Worm (Caenorhabditis elegans) whole organism, midembryonic: ENCODE measurements around the gene C14B1.3.
A peak's percentile ranks its signal among the peaks of the same experiment; 100 is the strongest.

ENCODE experiments used
- T22C8.4 ChIP-seq: fragments of 200-800 bp; sonication (Bioruptor generic); IDR thresholded peaks from 2 replicates; pipeline ENCODE4 v1.3.6; 2022; ENCODE audit warnings: missing genetic modification characterization, missing compliant biosample characterization
- cog-1 ChIP-seq: sonication (generic microtip); optimal IDR thresholded peaks from 2 replicates; lab custom pipeline; 2016; ENCODE audit warnings: missing genetic modification characterization, missing compliant biosample characterization
- flt-1 ChIP-seq: fragments of 200-800 bp; sonication (Bioruptor generic); IDR thresholded peaks from 2 replicates; pipeline ENCODE4 v1.3.6; 2022; ENCODE audit warnings: missing genetic modification characterization, missing compliant biosample characterization
- klf-2 ChIP-seq: fragments of 200-800 bp; sonication (Bioruptor generic); conservative IDR thresholded peaks from 2 replicates; pipeline ENCODE4 v1.3.6; 2022; ENCODE audit warnings: missing genetic modification reagents, missing genetic modification characterization, missing compliant biosample characterization
- med-1 ChIP-seq: sonication (generic microtip); optimal IDR thresholded peaks from 2 replicates; lab custom pipeline; 2017; ENCODE audit warnings: missing genetic modification characterization, mild to moderate bottlenecking, missing compliant biosample characterization, antibody characterized with exemption, missing genetic modification reagents; ENCODE audit not compliant: insufficient read depth
- ref-1 ChIP-seq: fragments of 200-800 bp; sonication (Bioruptor generic); conservative IDR thresholded peaks from 2 replicates; pipeline ENCODE4 v1.3.6; 2022; ENCODE audit warnings: missing genetic modification reagents, missing genetic modification characterization, missing compliant biosample characterization
- tab-1 ChIP-seq: fragments of 200-800 bp; sonication (Bioruptor generic); IDR thresholded peaks from 2 replicates; pipeline ENCODE4 v1.3.6; 2022; ENCODE audit warnings: missing genetic modification characterization, missing compliant biosample characterization
- ztf-23 ChIP-seq: fragments of 200-800 bp; sonication (Bioruptor generic); IDR thresholded peaks from 2 replicates; pipeline ENCODE4 v1.3.6; 2022; ENCODE audit warnings: missing genetic modification reagents, missing genetic modification characterization, missing compliant biosample characterization
- ztf-29 ChIP-seq: fragments of 200-800 bp; sonication (Bioruptor generic); IDR thresholded peaks from 2 replicates; pipeline ENCODE4 v1.3.6; 2022; ENCODE audit warnings: missing genetic modification reagents, missing genetic modification characterization, missing compliant biosample characterization

The C14B1.3 gene

DNA sequence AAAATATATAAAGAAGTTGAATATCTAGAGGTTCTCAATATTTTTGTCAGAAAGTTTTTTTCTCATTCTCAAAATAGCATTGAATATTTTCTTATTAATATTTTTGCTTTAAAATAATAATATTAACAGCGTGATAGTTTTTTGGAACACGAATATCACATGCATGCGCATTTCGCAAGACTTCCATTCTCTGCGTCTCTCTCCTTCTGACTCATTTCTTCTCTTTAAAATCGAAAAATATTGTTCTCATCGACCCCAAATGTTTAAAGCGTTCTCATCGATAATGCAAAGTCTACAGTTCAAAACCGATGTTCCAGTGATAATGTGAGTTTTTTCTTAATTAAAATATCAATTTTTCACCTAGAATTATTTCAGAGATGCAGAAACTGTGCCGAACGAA is at the start of gene C14B1.3:
Gene C14B1.3 (plus strand): TSS at position 168 of the 400 bp plus-strand sequence.
- TF ChIP-seq tab-1 (GFP tag; lab: Robert Waterston, UW) (no peak), med-1 (no peak), cog-1 (tag; lab: Kevin White, UChicago) (no peak), flt-1 (GFP tag; lab: Robert Waterston, UW) (no peak), ztf-29 (GFP tag; lab: Robert Waterston, UW) (no peak), ref-1 (no peak), klf-2 (GFP tag; lab: Robert Waterston, UW) (no peak), ztf-23 (no peak), T22C8.4 (no peak)

DNA sequence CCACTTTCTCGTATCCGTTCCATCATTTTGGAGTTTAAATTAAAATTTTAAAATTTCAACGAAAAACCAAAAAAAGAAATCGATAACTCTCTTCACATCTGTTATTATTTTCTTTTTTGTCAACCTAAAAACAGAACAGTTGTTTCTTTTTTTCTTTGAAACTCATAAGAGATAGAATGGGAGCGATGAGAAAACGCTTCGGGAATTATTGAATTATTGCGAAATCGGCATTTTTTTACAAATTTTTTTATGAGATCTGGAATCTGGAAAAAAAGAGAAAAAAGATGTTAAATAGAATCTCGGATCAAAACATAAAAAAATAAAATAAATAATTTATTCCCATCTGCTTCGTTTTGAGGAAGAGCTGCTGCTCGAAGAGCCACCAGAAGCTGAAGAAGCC is 45.9 kb upstream of the C14B1.3 start, which contains the start of gene C46F11.5:
Gene C46F11.5 (minus strand): TSS at position 128 of the 400 bp plus-strand sequence.
- no peak for TF ChIP-seq tab-1 (GFP tag; lab: Robert Waterston, UW)
- no peak for TF ChIP-seq ztf-23
- TF ChIP-seq med-1: no peak
- TF ChIP-seq klf-2 (GFP tag; lab: Robert Waterston, UW): no peak
- TF ChIP-seq T22C8.4: no peak
- TF ChIP-seq ztf-29 (GFP tag; lab: Robert Waterston, UW): no peak
- no peak for TF ChIP-seq cog-1 (tag; lab: Kevin White, UChicago)
- no peak for TF ChIP-seq flt-1 (GFP tag; lab: Robert Waterston, UW)
- no peak for TF ChIP-seq ref-1

DNA sequence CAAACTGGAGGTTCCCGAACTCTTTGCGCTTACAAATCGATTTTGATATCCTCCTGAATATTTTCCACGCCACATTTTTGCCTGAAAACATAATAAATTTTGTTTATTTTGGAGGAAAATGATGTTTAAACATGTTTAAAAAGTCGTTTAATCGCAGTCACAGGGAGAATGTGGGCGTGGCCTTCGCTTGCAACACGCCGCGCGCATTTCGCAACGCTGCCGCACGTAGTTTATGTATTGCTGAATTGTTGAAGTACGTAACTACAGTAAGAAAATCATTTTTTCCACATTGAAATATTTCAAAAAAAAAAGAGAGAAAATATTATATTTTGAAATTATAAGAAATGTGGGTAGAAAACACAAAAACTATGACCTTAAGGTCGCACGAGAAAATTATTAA is 39.1 kb upstream of the C14B1.3 start, which contains the start of gene C46F11.4:
Gene C46F11.4 (minus strand): TSS at position 81 of the 400 bp plus-strand sequence.
- TF ChIP-seq flt-1 (GFP tag; lab: Robert Waterston, UW): peak; percentile 93
- TF ChIP-seq T22C8.4: peak; percentile 84
- TF ChIP-seq cog-1 (tag; lab: Kevin White, UChicago): peak; percentile 79
- peak; percentile 94 for TF ChIP-seq ztf-23
- peak; percentile 94 for TF ChIP-seq tab-1 (GFP tag; lab: Robert Waterston, UW)
- TF ChIP-seq med-1: peak; percentile 97
- peak; percentile 89 for TF ChIP-seq klf-2 (GFP tag; lab: Robert Waterston, UW)
- peak; percentile 86 for TF ChIP-seq ztf-29 (GFP tag; lab: Robert Waterston, UW)
- peak; percentile 65; the same call in 1 of the 2 replicates for TF ChIP-seq ref-1

- TF ChIP-seq med-1 (no peak), flt-1 (GFP tag; lab: Robert Waterston, UW) (no peak), klf-2 (GFP tag; lab: Robert Waterston, UW) (no peak), ztf-29 (GFP tag; lab: Robert Waterston, UW) (no peak), ztf-23 (no peak), ref-1 (no peak), cog-1 (tag; lab: Kevin White, UChicago) (no peak), T22C8.4 (no peak), tab-1 (GFP tag; lab: Robert Waterston, UW) (no peak)
Measured at ce11 chrIII:3670336-3670735, 33.0 kb upstream of the C14B1.3 start, which contains the start of gene C46F11.6. Gene C46F11.6, minus strand, starts transcription at chrIII:3670436.

DNA sequence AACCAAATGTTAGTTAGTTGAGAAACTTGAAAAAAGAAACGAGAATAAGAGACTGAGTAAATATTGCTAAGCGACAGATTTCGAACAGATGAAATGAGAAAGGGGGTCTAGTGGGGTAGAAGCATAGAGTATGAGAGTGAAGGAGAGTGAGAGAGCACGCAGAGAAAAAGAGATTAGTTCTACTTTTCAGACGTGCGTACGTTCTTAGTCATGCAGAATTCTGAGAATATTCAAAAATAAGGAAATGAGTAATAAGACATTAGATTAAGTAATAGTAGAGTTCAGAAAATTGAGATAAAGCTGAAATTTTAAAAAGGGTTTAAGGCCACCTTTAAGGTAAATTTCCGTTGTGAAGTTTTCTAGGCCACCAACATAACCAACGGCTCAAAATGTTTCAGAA is 32.4 kb upstream of the C14B1.3 start:
- TF ChIP-seq med-1 (no peak), ztf-29 (GFP tag; lab: Robert Waterston, UW) (no peak), T22C8.4 (no peak), flt-1 (GFP tag; lab: Robert Waterston, UW) (no peak), ref-1 (no peak)

DNA sequence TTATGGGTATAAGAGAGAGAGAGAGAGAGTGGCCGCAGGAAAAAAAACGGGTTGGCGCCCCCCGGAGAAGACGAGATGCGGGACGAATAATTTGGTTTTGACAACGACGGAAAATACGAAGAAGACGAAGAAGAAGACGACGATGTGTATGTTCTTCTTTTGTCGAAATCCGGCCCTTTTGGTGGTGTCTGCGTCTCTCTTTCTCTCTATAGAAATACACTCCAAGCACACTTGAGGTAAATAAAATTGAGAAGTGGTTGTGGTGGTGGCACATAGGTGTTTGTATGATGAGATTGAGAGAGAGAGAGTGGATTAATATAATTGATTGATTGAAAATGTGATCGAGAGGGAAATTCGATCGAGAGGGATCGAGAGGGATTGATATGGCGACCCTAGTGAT is 30.5 kb upstream of the C14B1.3 start:
- TF ChIP-seq klf-2 (GFP tag; lab: Robert Waterston, UW) (no peak), ztf-23 (no peak), T22C8.4 (no peak), med-1 (no peak), ref-1 (no peak), tab-1 (GFP tag; lab: Robert Waterston, UW) (no peak), flt-1 (GFP tag; lab: Robert Waterston, UW) (no peak), ztf-29 (GFP tag; lab: Robert Waterston, UW) (no peak), cog-1 (tag; lab: Kevin White, UChicago) (no peak)

ce11 chrIII:3674149-3674548 is 29.2 kb upstream of the C14B1.3 start:
- TF ChIP-seq cog-1 (tag; lab: Kevin White, UChicago): no peak
- no peak for TF ChIP-seq ztf-29 (GFP tag; lab: Robert Waterston, UW)
- no peak for TF ChIP-seq flt-1 (GFP tag; lab: Robert Waterston, UW)
- TF ChIP-seq ref-1: no peak
- no peak for TF ChIP-seq T22C8.4
- TF ChIP-seq klf-2 (GFP tag; lab: Robert Waterston, UW): no peak
- no peak for TF ChIP-seq ztf-23
- TF ChIP-seq tab-1 (GFP tag; lab: Robert Waterston, UW): no peak
- TF ChIP-seq med-1: no peak

DNA sequence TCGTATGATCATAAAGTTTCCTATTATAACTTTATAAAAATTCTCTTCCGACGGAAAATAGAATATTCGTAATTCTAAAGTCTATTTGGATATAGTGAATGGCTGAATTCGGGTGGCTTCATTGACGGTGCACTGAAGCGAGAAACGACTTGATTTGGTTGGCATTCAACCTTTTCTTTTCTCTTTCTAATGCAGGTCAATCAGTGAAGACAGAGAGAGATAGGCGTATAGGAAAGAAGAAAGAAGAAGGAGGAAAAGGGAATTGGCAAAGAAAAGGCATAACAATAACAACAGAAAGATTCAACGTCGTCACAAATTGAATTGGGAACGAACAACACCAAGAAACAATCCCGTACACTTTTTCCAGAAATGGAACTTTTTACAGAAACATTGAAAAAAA is 27.9 kb upstream of the C14B1.3 start:
- TF ChIP-seq ref-1: no peak
- TF ChIP-seq ztf-23: no peak
- no peak for TF ChIP-seq tab-1 (GFP tag; lab: Robert Waterston, UW)
- TF ChIP-seq flt-1 (GFP tag; lab: Robert Waterston, UW): no peak
- no peak for TF ChIP-seq klf-2 (GFP tag; lab: Robert Waterston, UW)
- TF ChIP-seq cog-1 (tag; lab: Kevin White, UChicago): no peak
- TF ChIP-seq T22C8.4: no peak
- TF ChIP-seq ztf-29 (GFP tag; lab: Robert Waterston, UW): no peak
- no peak for TF ChIP-seq med-1

- no peak for TF ChIP-seq cog-1 (tag; lab: Kevin White, UChicago)
- peak; percentile 96 for TF ChIP-seq T22C8.4
Measured at ce11 chrIII:3677378-3677777, 26.0 kb upstream of the C14B1.3 start.

ce11 chrIII:3679083-3679482 is 24.3 kb upstream of the C14B1.3 start:
- TF ChIP-seq tab-1 (GFP tag; lab: Robert Waterston, UW) (no peak), cog-1 (tag; lab: Kevin White, UChicago) (no peak), T22C8.4 (no peak), med-1 (no peak), flt-1 (GFP tag; lab: Robert Waterston, UW) (no peak), ref-1 (no peak)
